Fruit fly (Drosophila melanogaster) whole organism, adult: ENCODE measurements around the gene Ubr3.

Source experiments
- CG11617 ChIP-seq: fragments of 200-800 bp; sonication (Bioruptor generic); optimal IDR thresholded peaks from 2 replicates; lab custom pipeline; 2017; ENCODE audit warnings: mild to moderate bottlenecking, missing biosample characterization, missing genetic modification reagents, missing genetic modification characterization
- CG7101 ChIP-seq: fragments of 200-800 bp; sonication (Bioruptor generic); optimal IDR thresholded peaks from 2 replicates; lab custom pipeline; 2018; ENCODE audit warnings: missing biosample characterization, mild to moderate bottlenecking, missing genetic modification characterization, moderate library complexity
- Mnt ChIP-seq: fragments of 200-800 bp; sonication (Bioruptor generic); optimal IDR thresholded peaks from 2 replicates; lab custom pipeline; 2016; ENCODE audit warnings: missing biosample characterization, mild to moderate bottlenecking, missing genetic modification characterization
- bab1 ChIP-seq: fragments of 200-800 bp; sonication (Bioruptor generic); optimal IDR thresholded peaks from 3 replicates; lab custom pipeline; 2019; ENCODE audit warnings: missing biosample characterization, mild to moderate bottlenecking, missing genetic modification characterization, moderate library complexity
- cic ChIP-seq: fragments of 200-800 bp; sonication (Bioruptor generic); optimal IDR thresholded peaks from 2 replicates; lab custom pipeline; 2017; ENCODE audit warnings: missing biosample characterization, mild to moderate bottlenecking, missing genetic modification characterization, moderate library complexity
- cnc ChIP-seq, 2 experiments: fragments of >200 bp; optimal IDR thresholded peaks; 2 replicates each; lab custom pipeline; 2017
- kay ChIP-seq: fragments of 200-800 bp; sonication (Bioruptor generic); peaks from one replicate; lab custom pipeline; 2016; ENCODE audit warnings: missing biosample characterization, missing genetic modification characterization, borderline replicate concordance
- tj ChIP-seq: fragments of 200-800 bp; sonication (Bioruptor generic); optimal IDR thresholded peaks from 3 replicates; lab custom pipeline; 2017; ENCODE audit warnings: missing biosample characterization, mild to moderate bottlenecking, missing genetic modification characterization, moderate library complexity

DNA sequence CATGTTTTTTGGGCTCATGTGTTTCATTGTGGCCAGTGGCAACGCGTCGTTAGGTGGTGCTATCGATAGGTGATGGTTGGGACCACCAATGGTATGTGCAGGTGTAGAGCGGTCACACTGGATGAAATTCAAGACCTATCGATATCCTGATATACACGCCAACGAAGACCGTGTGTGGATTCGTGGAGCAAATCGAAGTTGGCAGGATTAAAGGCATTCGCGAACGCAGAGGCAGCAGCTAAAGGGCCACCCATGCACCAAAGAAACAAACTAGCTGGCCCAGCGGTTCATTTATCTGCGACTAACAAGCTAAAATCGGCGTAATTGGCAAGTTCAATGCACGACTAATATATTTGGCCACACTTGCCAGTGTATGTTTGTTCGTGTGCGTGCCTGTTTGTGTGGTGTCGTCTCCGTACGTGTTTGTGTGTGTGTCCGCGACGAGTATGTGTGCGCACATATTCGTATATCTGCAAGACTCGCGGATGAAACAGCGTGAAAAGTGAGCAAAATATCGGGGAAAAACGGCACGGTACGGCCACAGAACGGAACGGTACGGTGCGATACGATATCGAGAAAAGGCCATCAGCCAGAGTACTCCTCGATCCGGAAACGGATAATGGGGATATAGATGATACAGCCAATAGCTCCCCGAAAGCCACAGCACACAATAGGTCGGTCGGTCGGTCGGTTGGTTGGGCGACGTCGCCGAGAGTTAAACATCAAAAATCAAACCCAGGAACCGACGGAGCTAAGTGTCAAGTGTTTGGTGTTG is at the start of gene Ubr3:
- TF ChIP-seq cnc (optimal IDR thresholded peaks at IDR 0.05; lab: Kevin White, UChicago), result no peak
- peak; percentile 47 for TF ChIP-seq cic (GFP tag; lab: Kevin White, UChicago)
- TF ChIP-seq bab1, result peak; percentile 8
- TF ChIP-seq tj, result peak; percentile 27
- peak; percentile 66 for TF ChIP-seq CG11617 (GFP tag; lab: Kevin White, UChicago)
- TF ChIP-seq CG7101, result peak; percentile 7
- TF ChIP-seq Mnt (GFP tag; lab: Kevin White, UChicago), result peak; percentile 76
- no peak for TF ChIP-seq kay
